Fruit fly (Drosophila melanogaster) whole organism, prepupa: ENCODE data around the gene CG42780.
A peak's percentile ranks its signal among the peaks of the same experiment; 100 is the strongest.

Source experiments
- Blimp-1 ChIP-seq: fragments of 200-800 bp; sonication (Bioruptor generic); optimal IDR thresholded peaks from 3 replicates; lab custom pipeline; 2017; ENCODE audit warnings: missing biosample characterization, missing genetic modification characterization, mild to moderate bottlenecking, moderate library complexity, missing genetic modification reagents
- CG10631 ChIP-seq: fragments of 200-800 bp; sonication (Bioruptor generic); optimal IDR thresholded peaks from 2 replicates; lab custom pipeline; 2016; ENCODE audit warnings: missing biosample characterization, missing genetic modification characterization
- CG11294 ChIP-seq: fragments of 200-800 bp; sonication (Bioruptor generic); IDR thresholded peaks from 2 replicates; pipeline ENCODE4 v1.3.6; 2022; ENCODE audit warnings: missing biosample characterization, missing genetic modification characterization
- CG11762 ChIP-seq: fragments of 200-800 bp; sonication (Bioruptor generic); optimal IDR thresholded peaks from 3 replicates; lab custom pipeline; 2016; ENCODE audit warnings: missing biosample characterization, missing genetic modification characterization; ENCODE audit not compliant: insufficient read depth
- CG11902 ChIP-seq: fragments of 200-800 bp; sonication (Bioruptor generic); optimal IDR thresholded peaks from 3 replicates; lab custom pipeline; 2016; ENCODE audit warnings: missing biosample characterization, missing genetic modification characterization
- CG1621 ChIP-seq: fragments of 200-800 bp; sonication (Bioruptor generic); optimal IDR thresholded peaks from 3 replicates; lab custom pipeline; 2018; ENCODE audit warnings: missing biosample characterization, mild to moderate bottlenecking, missing genetic modification characterization
- CG16779 ChIP-seq: fragments of 200-800 bp; sonication (Bioruptor generic); optimal IDR thresholded peaks from 3 replicates; lab custom pipeline; 2017; ENCODE audit warnings: missing biosample characterization, mild to moderate bottlenecking, missing genetic modification characterization
- CG3032 ChIP-seq: fragments of 200-800 bp; optimal IDR thresholded peaks from 2 replicates; lab custom pipeline; 2019; ENCODE audit warnings: missing biosample characterization, mild to moderate bottlenecking, missing genetic modification characterization, moderate library complexity
- CG31627 ChIP-seq: fragments of 200-800 bp; sonication (Bioruptor generic); optimal IDR thresholded peaks from 3 replicates; lab custom pipeline; 2016; ENCODE audit warnings: missing biosample characterization, missing genetic modification characterization
- CG32006 ChIP-seq: fragments of 200-800 bp; sonication (Bioruptor generic); optimal IDR thresholded peaks from 3 replicates; lab custom pipeline; 2017; ENCODE audit warnings: missing biosample characterization, mild to moderate bottlenecking, missing genetic modification characterization
- CG6163 ChIP-seq: fragments of 200-800 bp; sonication (Bioruptor generic); IDR thresholded peaks from 3 replicates; pipeline ENCODE4 v1.3.6; 2022; ENCODE audit warnings: missing biosample characterization, missing genetic modification characterization
- CG6276 ChIP-seq: fragments of 200-800 bp; sonication (Bioruptor generic); optimal IDR thresholded peaks from 2 replicates; lab custom pipeline; 2017; ENCODE audit warnings: missing biosample characterization, mild to moderate bottlenecking, missing genetic modification characterization
- CG6792 ChIP-seq: fragments of 200-800 bp; sonication (Bioruptor generic); optimal IDR thresholded peaks from 3 replicates; lab custom pipeline; 2016; ENCODE audit warnings: missing biosample characterization, missing genetic modification characterization
- CG6854 ChIP-seq: fragments of 200-800 bp; sonication (Bioruptor generic); optimal IDR thresholded peaks from 2 replicates; lab custom pipeline; 2017; ENCODE audit warnings: missing biosample characterization, mild to moderate bottlenecking, missing genetic modification characterization
- CG7368 ChIP-seq: fragments of 200-800 bp; sonication (Bioruptor generic); optimal IDR thresholded peaks from 3 replicates; lab custom pipeline; 2016; ENCODE audit warnings: missing biosample characterization, missing genetic modification characterization
- CG8119 ChIP-seq: fragments of 200-800 bp; sonication (Bioruptor generic); IDR thresholded peaks from 3 replicates; pipeline ENCODE4 v1.3.6; 2022; ENCODE audit warnings: missing biosample characterization, missing genetic modification characterization
- CG8319 ChIP-seq: fragments of 200-800 bp; sonication (Bioruptor generic); optimal IDR thresholded peaks from 3 replicates; lab custom pipeline; 2016; ENCODE audit warnings: missing biosample characterization, missing genetic modification characterization
- CG8632 ChIP-seq: fragments of 200-800 bp; sonication (Bioruptor generic); optimal IDR thresholded peaks from 3 replicates; lab custom pipeline; 2016; ENCODE audit warnings: missing biosample characterization, missing genetic modification characterization
- CG9139 ChIP-seq: fragments of 200-800 bp; sonication (Bioruptor generic); optimal IDR thresholded peaks from 3 replicates; lab custom pipeline; 2017; ENCODE audit warnings: missing biosample characterization, mild to moderate bottlenecking, missing genetic modification characterization
- Eip75B ChIP-seq: fragments of 200-800 bp; sonication (Bioruptor generic); optimal IDR thresholded peaks from 3 replicates; lab custom pipeline; 2016; ENCODE audit warnings: missing biosample characterization, missing genetic modification characterization
- Eip78C ChIP-seq: fragments of 200-800 bp; sonication (Bioruptor generic); peaks from one replicate; lab custom pipeline; 2016; ENCODE audit warnings: missing biosample characterization, missing genetic modification characterization
- Gug ChIP-seq: fragments of 200-800 bp; sonication (Bioruptor generic); IDR thresholded peaks from 2 replicates; pipeline ENCODE4 v1.3.6; 2022; ENCODE audit warnings: missing biosample characterization, missing genetic modification characterization
- Hr38 ChIP-seq: sonication (Bioruptor generic); optimal IDR thresholded peaks from 2 replicates; lab custom pipeline; 2016; ENCODE audit warnings: missing biosample characterization, missing genetic modification characterization
- Hr39 ChIP-seq: fragments of 200-800 bp; sonication (Bioruptor generic); optimal IDR thresholded peaks from 2 replicates; lab custom pipeline; 2016; ENCODE audit warnings: missing biosample characterization, missing genetic modification characterization
- Hr4 ChIP-seq: fragments of 200-800 bp; sonication (Bioruptor generic); optimal IDR thresholded peaks from 3 replicates; lab custom pipeline; 2016; ENCODE audit warnings: missing biosample characterization, missing genetic modification characterization
- Met ChIP-seq: fragments of 200-800 bp; sonication (Bioruptor generic); optimal IDR thresholded peaks from 3 replicates; lab custom pipeline; 2016; ENCODE audit warnings: missing biosample characterization, missing genetic modification characterization
- OdsH ChIP-seq: fragments of 200-800 bp; sonication (Bioruptor generic); optimal IDR thresholded peaks from 3 replicates; lab custom pipeline; 2016; ENCODE audit warnings: missing biosample characterization, missing genetic modification characterization
- Smox ChIP-seq: fragments of 200-800 bp; sonication (Bioruptor generic); optimal IDR thresholded peaks from 3 replicates; lab custom pipeline; 2016; ENCODE audit warnings: missing biosample characterization, missing genetic modification characterization
- Sox14 ChIP-seq: fragments of 200-800 bp; sonication (Bioruptor generic); optimal IDR thresholded peaks from 3 replicates; lab custom pipeline; 2016; ENCODE audit warnings: missing biosample characterization, missing genetic modification characterization
- achi ChIP-seq: fragments of 200-800 bp; sonication (Bioruptor generic); optimal IDR thresholded peaks from 3 replicates; lab custom pipeline; 2016; ENCODE audit warnings: missing biosample characterization, missing genetic modification characterization
- acj6 ChIP-seq: fragments of 200-800 bp; sonication (Bioruptor generic); optimal IDR thresholded peaks from 3 replicates; lab custom pipeline; 2016; ENCODE audit warnings: missing biosample characterization, missing genetic modification characterization
- cyc ChIP-seq: fragments of 200-800 bp; sonication (Bioruptor generic); optimal IDR thresholded peaks from 3 replicates; lab custom pipeline; 2016; ENCODE audit warnings: missing biosample characterization, missing genetic modification characterization
- eg ChIP-seq: fragments of 200-800 bp; sonication (Bioruptor generic); IDR thresholded peaks from 3 replicates; pipeline ENCODE4 v1.3.6; 2022; ENCODE audit warnings: missing biosample characterization, missing genetic modification characterization
- fd59A ChIP-seq: fragments of 200-800 bp; sonication (Bioruptor generic); optimal IDR thresholded peaks from 2 replicates; lab custom pipeline; 2017; ENCODE audit warnings: missing biosample characterization, mild to moderate bottlenecking, missing genetic modification characterization, missing genetic modification reagents
- fd85E ChIP-seq: fragments of 200-800 bp; sonication (Bioruptor generic); optimal IDR thresholded peaks from 3 replicates; lab custom pipeline; 2016; ENCODE audit warnings: missing biosample characterization, missing genetic modification characterization
- fkh ChIP-seq: fragments of 200-800 bp; sonication (Bioruptor generic); optimal IDR thresholded peaks from 3 replicates; lab custom pipeline; 2017; ENCODE audit warnings: missing biosample characterization, mild to moderate bottlenecking, missing genetic modification characterization, moderate library complexity
- lz ChIP-seq: fragments of 200-800 bp; sonication (Bioruptor generic); optimal IDR thresholded peaks from 3 replicates; lab custom pipeline; 2016; ENCODE audit warnings: missing biosample characterization, missing genetic modification characterization
- net ChIP-seq: fragments of 200-800 bp; sonication (Bioruptor generic); optimal IDR thresholded peaks from 3 replicates; lab custom pipeline; 2016; ENCODE audit warnings: missing biosample characterization, missing genetic modification characterization
- spab ChIP-seq: fragments of 200-800 bp; sonication (Bioruptor generic); optimal IDR thresholded peaks from 2 replicates; lab custom pipeline; 2017; ENCODE audit warnings: missing biosample characterization, mild to moderate bottlenecking, missing genetic modification characterization, missing genetic modification reagents
- ss ChIP-seq, 2 experiments: fragments of 200-800 bp; sonication (Bioruptor generic); optimal IDR thresholded peaks; 2 replicates in 1 of 2; 3 replicates in 1 of 2; lab custom pipeline; 2017 to 2018; ENCODE audit warnings: mild to moderate bottlenecking in 2 of 2, missing biosample characterization in 2 of 2, missing genetic modification characterization in 2 of 2, moderate library complexity in 1 of 2
- topi ChIP-seq: fragments of 200-800 bp; sonication (Bioruptor generic); optimal IDR thresholded peaks from 3 replicates; lab custom pipeline; 2016; ENCODE audit warnings: missing biosample characterization, missing genetic modification characterization
- vri ChIP-seq: fragments of 200-800 bp; sonication (Bioruptor generic); optimal IDR thresholded peaks from 3 replicates; lab custom pipeline; 2016; ENCODE audit warnings: missing biosample characterization, mild to moderate bottlenecking, missing genetic modification characterization

CG42780 gene

dm6 chrX:7336962-7337844, 5.2 kb upstream of the CG42780 start, which contains the start of gene CBP (continued):
- peak; percentile 5 for TF ChIP-seq Hr38
- TF ChIP-seq CG11902: peak; percentile 92
- peak; percentile 95 for TF ChIP-seq topi (GFP tag; lab: Kevin White, UChicago)
- TF ChIP-seq acj6 (GFP tag; lab: Kevin White, UChicago): peak; percentile 95
- TF ChIP-seq CG8632: peak; percentile 95
- TF ChIP-seq ss (GFP tag; optimal IDR thresholded peaks at IDR 0.05; lab: Kevin White, UChicago): peak; percentile 95 to 96
- TF ChIP-seq CG7368 (GFP tag; lab: Kevin White, UChicago): peak; percentile 95
- TF ChIP-seq fd85E (GFP tag; lab: Kevin White, UChicago): peak; percentile 89
- peak; percentile 81 for TF ChIP-seq Blimp-1 (GFP tag; lab: Kevin White, UChicago)
- peak; percentile 90 for TF ChIP-seq vri (GFP tag; lab: Kevin White, UChicago)
- peak; percentile 92 for TF ChIP-seq Gug (GFP tag; lab: Robert Waterston, UW)
- TF ChIP-seq Hr39 (GFP tag; lab: Kevin White, UChicago): peak; percentile 95
- peak; percentile 97 for TF ChIP-seq CG6792 (GFP tag; lab: Kevin White, UChicago)
- TF ChIP-seq Smox: peak; percentile 95
- TF ChIP-seq CG16779: peak; percentile 95
- TF ChIP-seq CG32006 (GFP tag; lab: Kevin White, UChicago): peak; percentile 96
- TF ChIP-seq CG8119 (GFP tag; lab: Robert Waterston, UW): peak; percentile 96
- TF ChIP-seq CG31627 (GFP tag; lab: Kevin White, UChicago): peak; percentile 93
- TF ChIP-seq net: peak; percentile 94
- TF ChIP-seq fd59A: peak; percentile 96
- peak; percentile 97 for TF ChIP-seq CG1621 (tag; lab: Kevin White, UChicago)
- TF ChIP-seq Hr4 (GFP tag; lab: Kevin White, UChicago): peak; percentile 96
- peak; percentile 96 for TF ChIP-seq CG3032 (tag; lab: Kevin White, UChicago)
- peak; percentile 95 for TF ChIP-seq spab

dm6 chrX:7336121-7336961, 4.3 kb upstream of the CG42780 start:
- TF ChIP-seq Gug (GFP tag; lab: Robert Waterston, UW) (peak; percentile 64; the same call in 1 of the 2 replicates), Blimp-1 (GFP tag; lab: Kevin White, UChicago) (no peak), Eip78C (GFP tag; lab: Kevin White, UChicago) (peak; percentile 88), OdsH (peak; percentile 72), CG6276 (GFP tag; lab: Kevin White, UChicago) (peak; percentile 82), topi (GFP tag; lab: Kevin White, UChicago) (peak; percentile 28), spab (peak; percentile 55), Hr38 (no peak), achi (GFP tag; lab: Kevin White, UChicago) (peak; percentile 67), CG11294 (peak; percentile 58), Sox14 (GFP tag; lab: Kevin White, UChicago) (peak; percentile 68), CG1621 (tag; lab: Kevin White, UChicago) (peak; percentile 57), vri (GFP tag; lab: Kevin White, UChicago) (no peak), CG16779 (peak; percentile 34), Eip75B (GFP tag; lab: Kevin White, UChicago) (peak; percentile 60), Met (GFP tag; lab: Kevin White, UChicago) (peak; percentile 22), CG11762 (GFP tag; lab: Kevin White, UChicago) (peak; percentile 72), lz (peak; percentile 14), fd59A (peak; percentile 60), CG11902 (peak; percentile 13), CG9139 (GFP tag; lab: Kevin White, UChicago) (no peak), CG8319 (no peak), CG8119 (GFP tag; lab: Robert Waterston, UW) (peak; percentile 86), CG6854 (GFP tag; lab: Kevin White, UChicago) (no peak), eg (peak; percentile 79; the same call in 2 of the 3 replicates), Hr39 (GFP tag; lab: Kevin White, UChicago) (peak; percentile 28), CG7368 (GFP tag; lab: Kevin White, UChicago) (peak; percentile 54), CG32006 (GFP tag; lab: Kevin White, UChicago) (peak; percentile 85), ss (GFP tag; optimal IDR thresholded peaks at IDR 0.05; lab: Kevin White, UChicago) (peak; percentile 20 to 36), acj6 (GFP tag; lab: Kevin White, UChicago) (peak; percentile 63), CG6163 (GFP tag; lab: Robert Waterston, UW) (peak; percentile 73), fkh (GFP tag; lab: Kevin White, UChicago) (peak; percentile 25), net (peak; percentile 62), cyc (no peak), CG10631 (GFP tag; lab: Kevin White, UChicago) (peak; percentile 64), CG3032 (tag; lab: Kevin White, UChicago) (peak; percentile 71), fd85E (GFP tag; lab: Kevin White, UChicago) (no peak), CG31627 (GFP tag; lab: Kevin White, UChicago) (peak; percentile 2)
